Fruit fly (Drosophila melanogaster) whole organism, pupa: Measurements from ENCODE around the gene CG9356.

ENCODE experiments used
- CG10348 ChIP-seq: fragments of 200-800 bp; sonication (Bioruptor generic); IDR thresholded peaks from 2 replicates; pipeline ENCODE4 v1.3.6; 2022; ENCODE audit warnings: missing biosample characterization, missing genetic modification characterization
- CG12605 ChIP-seq: fragments of 200-800 bp; sonication (Bioruptor generic); IDR thresholded peaks from 2 replicates; pipeline ENCODE4 v1.3.6; 2022; ENCODE audit warnings: missing biosample characterization, missing genetic modification characterization
- CG13204 ChIP-seq: fragments of 200-800 bp; sonication (Bioruptor generic); optimal IDR thresholded peaks from 2 replicates; lab custom pipeline; 2018; ENCODE audit warnings: missing biosample characterization, mild to moderate bottlenecking, missing genetic modification characterization, moderate library complexity
- CG14655 ChIP-seq: fragments of 200-800 bp; sonication (Bioruptor generic); optimal IDR thresholded peaks from 3 replicates; lab custom pipeline; 2017; ENCODE audit warnings: mild to moderate bottlenecking, missing biosample characterization, missing genetic modification reagents, missing genetic modification characterization
- CG15710 ChIP-seq: fragments of 200-800 bp; sonication (Bioruptor generic); optimal IDR thresholded peaks from 2 replicates; lab custom pipeline; 2018; ENCODE audit warnings: missing biosample characterization, mild to moderate bottlenecking, missing genetic modification characterization, moderate library complexity
- CG17806 ChIP-seq: fragments of 200-800 bp; sonication (Bioruptor generic); optimal IDR thresholded peaks from 2 replicates; lab custom pipeline; 2018; ENCODE audit warnings: missing biosample characterization, mild to moderate bottlenecking, missing genetic modification characterization, moderate library complexity
- CG32121 ChIP-seq: fragments of 200-800 bp; sonication (Bioruptor generic); IDR thresholded peaks from 2 replicates; pipeline ENCODE4 v1.3.6; 2022; ENCODE audit warnings: missing biosample characterization, missing genetic modification characterization
- CG34367 ChIP-seq: fragments of 200-800 bp; sonication (Bioruptor generic); optimal IDR thresholded peaks from 2 replicates; lab custom pipeline; 2018; ENCODE audit warnings: missing biosample characterization, mild to moderate bottlenecking, missing genetic modification characterization
- CG4496 ChIP-seq: fragments of 200-800 bp; sonication (Bioruptor generic); IDR thresholded peaks from 3 replicates; pipeline ENCODE4 v1.3.6; 2022; ENCODE audit warnings: missing biosample characterization, missing genetic modification characterization
- CG8159 ChIP-seq: fragments of 200-800 bp; sonication (Bioruptor generic); optimal IDR thresholded peaks from 3 replicates; lab custom pipeline; 2018; ENCODE audit warnings: missing biosample characterization, mild to moderate bottlenecking, missing genetic modification characterization, moderate library complexity
- CG8301 ChIP-seq: fragments of 200-800 bp; sonication (Bioruptor generic); optimal IDR thresholded peaks from 2 replicates; lab custom pipeline; 2018; ENCODE audit warnings: missing biosample characterization, mild to moderate bottlenecking, missing genetic modification characterization
- CG9948 ChIP-seq: fragments of 200-800 bp; sonication (Bioruptor generic); optimal IDR thresholded peaks from 2 replicates; lab custom pipeline; 2018; ENCODE audit warnings: missing biosample characterization, mild to moderate bottlenecking, missing genetic modification characterization, moderate library complexity
- D1 ChIP-seq: fragments of 200-800 bp; sonication (Bioruptor generic); optimal IDR thresholded peaks from 2 replicates; lab custom pipeline; 2018; ENCODE audit warnings: missing biosample characterization, mild to moderate bottlenecking, missing genetic modification characterization, moderate library complexity
- EcR ChIP-seq: fragments of 200-800 bp; sonication (Bioruptor generic); optimal IDR thresholded peaks from 3 replicates; lab custom pipeline; 2019; ENCODE audit warnings: missing biosample characterization, missing genetic modification characterization, mild to moderate bottlenecking, moderate library complexity, missing genetic modification reagents
- Ets98B ChIP-seq: fragments of 200-800 bp; sonication (Bioruptor generic); IDR thresholded peaks from 2 replicates; pipeline ENCODE4 v1.3.6; 2022; ENCODE audit warnings: missing biosample characterization, missing genetic modification characterization
- Pif1A ChIP-seq: fragments of 200-800 bp; sonication (Bioruptor generic); optimal IDR thresholded peaks from 3 replicates; lab custom pipeline; 2016; ENCODE audit warnings: missing biosample characterization, missing genetic modification characterization
- Pif1B ChIP-seq: fragments of 200-800 bp; sonication (Bioruptor generic); optimal IDR thresholded peaks from 3 replicates; lab custom pipeline; 2016; ENCODE audit warnings: missing biosample characterization, missing genetic modification characterization
- Snoo ChIP-seq: fragments of 200-800 bp; sonication (Bioruptor generic); optimal IDR thresholded peaks from 3 replicates; lab custom pipeline; 2017; ENCODE audit warnings: missing biosample characterization, mild to moderate bottlenecking, missing genetic modification characterization, inconsistent platforms
- fd96Ca ChIP-seq: fragments of 200-800 bp; sonication (Bioruptor generic); IDR thresholded peaks from 3 replicates; pipeline ENCODE4 v1.3.6; 2022; ENCODE audit warnings: missing biosample characterization, missing genetic modification characterization
- gl ChIP-seq: fragments of 200-800 bp; sonication (Bioruptor generic); optimal IDR thresholded peaks from 2 replicates; lab custom pipeline; 2018; ENCODE audit warnings: missing biosample characterization, mild to moderate bottlenecking, missing genetic modification characterization
- rn ChIP-seq: fragments of 200-800 bp; sonication (Bioruptor generic); IDR thresholded peaks from 2 replicates; pipeline ENCODE4 v1.3.6; 2022; ENCODE audit warnings: missing biosample characterization, missing genetic modification characterization

The CG9356 gene

DNA sequence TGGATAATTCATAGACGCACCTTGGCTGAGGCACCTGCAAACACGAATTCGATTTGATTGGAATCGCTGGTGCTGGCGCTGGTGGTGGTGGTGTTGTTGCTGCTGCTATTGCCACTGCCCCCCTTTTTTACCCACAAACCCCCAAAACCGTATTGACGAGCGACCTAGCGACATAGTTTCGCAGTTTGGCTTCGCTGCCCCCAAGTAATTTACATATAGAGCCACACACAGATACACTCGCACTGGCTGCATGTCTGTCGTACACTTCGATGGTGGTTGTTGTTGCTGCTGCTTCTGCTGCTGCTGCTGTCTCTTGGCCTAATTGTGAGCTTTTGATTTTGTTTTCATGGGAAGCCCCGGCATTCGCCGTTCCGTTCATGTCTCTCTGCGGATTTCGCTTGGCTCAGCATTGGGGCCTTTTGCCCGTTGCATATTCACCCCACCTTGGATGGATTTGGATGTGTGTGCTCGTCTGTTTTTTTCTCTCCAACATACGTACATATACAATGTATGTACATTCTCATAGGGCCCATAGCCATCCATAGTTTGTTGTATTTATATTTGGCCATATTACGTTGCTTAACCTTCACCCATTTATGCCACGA lies 20.1 kb upstream of the CG9356 start:
- TF ChIP-seq CG17806 (no peak), CG32121 (0 out of 2 replicates have a peak, but pooled peaks have one; percentile 32), gl (tag; lab: Kevin White, UChicago) (no peak), fd96Ca (0 out of 3 replicates have a peak, but pooled peaks have one; percentile 9)
- TF ChIP-seq, all 21 proteins: peak for 2

DNA sequence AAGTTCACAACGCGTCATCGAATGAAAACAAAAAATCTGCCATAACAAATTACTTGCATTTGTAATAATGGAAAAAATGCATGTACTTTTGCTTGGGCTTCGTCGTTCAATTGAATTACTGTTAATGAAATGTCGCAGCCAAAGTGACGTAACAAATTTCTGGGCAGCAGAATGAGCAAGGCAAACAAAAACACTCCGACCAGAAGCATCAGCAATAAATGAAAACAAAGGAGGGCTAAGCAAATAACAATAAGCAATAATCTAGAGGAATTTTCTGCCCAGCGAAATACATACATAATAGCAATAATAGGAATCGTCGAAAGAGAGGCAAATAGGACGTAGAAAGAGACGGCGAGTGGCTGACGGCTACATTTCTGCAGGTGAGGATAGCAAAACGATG lies 18.3 kb upstream of the CG9356 start:
- TF ChIP-seq CG4496 (GFP tag; lab: Robert Waterston, UW) (no peak), rn (no peak), Snoo (tag; lab: Kevin White, UChicago) (no peak), CG12605 (GFP tag; lab: Robert Waterston, UW) (no peak), CG10348 (GFP tag; lab: Robert Waterston, UW) (no peak)

DNA sequence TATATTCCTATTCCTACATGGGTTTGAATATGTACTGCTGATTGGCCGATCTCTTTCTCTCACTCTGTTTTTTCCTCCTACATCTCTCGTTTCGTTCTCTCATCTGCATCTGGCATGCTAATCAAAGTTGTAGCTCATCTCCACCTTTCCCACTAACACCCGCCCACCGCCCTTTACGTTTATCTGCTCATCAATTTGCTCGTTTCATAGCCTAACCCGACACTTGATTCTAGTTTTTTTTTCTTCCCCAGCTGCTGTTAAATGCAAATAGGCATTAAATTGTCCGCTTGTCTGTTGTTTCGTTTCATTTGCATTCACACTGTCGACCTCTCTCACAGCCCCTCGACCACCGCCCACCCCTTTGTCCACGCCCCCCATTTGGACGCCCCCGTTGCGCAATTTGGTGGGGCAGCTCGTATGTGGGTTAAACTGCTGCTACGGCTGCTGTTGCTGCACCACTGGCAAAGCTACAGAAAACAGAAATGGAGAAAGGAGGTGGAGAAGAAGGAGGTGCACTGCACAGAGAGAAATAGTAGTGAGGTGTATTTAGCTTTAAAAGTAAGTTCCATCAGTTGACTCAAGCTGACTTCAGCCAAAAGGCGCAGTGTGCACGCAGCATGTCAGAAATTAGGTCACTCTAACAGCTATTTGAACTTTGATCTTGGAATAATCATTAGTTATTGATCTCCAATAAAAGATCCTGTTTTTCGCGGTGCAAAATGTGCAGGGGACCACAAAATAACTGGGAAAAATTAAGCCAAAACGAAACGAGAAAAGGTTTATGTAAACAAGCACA lies 16.6 kb upstream of the CG9356 start:
- TF ChIP-seq CG8159 (tag; lab: Kevin White, UChicago) (peak; percentile 46), EcR (GFP tag; lab: Kevin White, UChicago) (no peak), Snoo (tag; lab: Kevin White, UChicago) (no peak), Ets98B (peak; percentile 65; the same call in 1 of the 2 replicates), CG13204 (GFP tag; lab: Kevin White, UChicago) (no peak), CG9948 (tag; lab: Kevin White, UChicago) (peak; percentile 33), CG4496 (GFP tag; lab: Robert Waterston, UW) (peak; percentile 81), CG10348 (GFP tag; lab: Robert Waterston, UW) (peak; percentile 50; the same call in 1 of the 2 replicates), CG14655 (GFP tag; lab: Kevin White, UChicago) (peak; percentile 46), Pif1B (GFP tag; lab: Kevin White, UChicago) (peak; percentile 2), CG8301 (tag; lab: Kevin White, UChicago) (peak; percentile 46), CG15710 (no peak), rn (no peak), fd96Ca (peak; percentile 76), CG17806 (peak; percentile 12), CG34367 (tag; lab: Kevin White, UChicago) (no peak), CG32121 (peak; percentile 76)
- TF ChIP-seq, all 21 proteins: peak for 11

DNA sequence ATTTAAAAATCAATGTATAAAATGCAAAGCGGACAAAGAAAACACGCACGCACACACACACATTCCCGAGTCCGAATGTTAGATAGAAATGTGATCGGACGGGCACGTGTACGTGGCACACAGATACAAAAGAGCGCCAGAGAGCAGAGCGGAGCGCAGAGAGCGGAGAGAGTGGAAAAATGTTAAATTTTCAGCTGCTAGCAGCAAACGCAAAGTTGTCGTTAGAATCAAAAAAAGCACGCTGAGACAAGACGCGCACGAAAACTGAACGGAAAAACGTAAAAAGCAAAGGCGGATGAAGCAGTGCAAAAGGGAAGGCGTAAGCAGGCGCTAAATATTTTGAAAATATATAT lies 15.2 kb upstream of the CG9356 start:
- TF ChIP-seq CG10348 (GFP tag; lab: Robert Waterston, UW): no peak
- no peak for TF ChIP-seq CG4496 (GFP tag; lab: Robert Waterston, UW)
- TF ChIP-seq CG14655 (GFP tag; lab: Kevin White, UChicago): no peak
- no peak for TF ChIP-seq fd96Ca
- no peak for TF ChIP-seq CG15710
- peak; percentile 8 for TF ChIP-seq CG13204 (GFP tag; lab: Kevin White, UChicago)
- no peak for TF ChIP-seq Snoo (tag; lab: Kevin White, UChicago)
- TF ChIP-seq CG32121: no peak
- TF ChIP-seq Ets98B: no peak
- TF ChIP-seq Pif1A (GFP tag; lab: Kevin White, UChicago): peak; percentile 34
- no peak for TF ChIP-seq D1 (tag; lab: Kevin White, UChicago)
- no peak for TF ChIP-seq CG8159 (tag; lab: Kevin White, UChicago)
- peak; percentile 2 for TF ChIP-seq Pif1B (GFP tag; lab: Kevin White, UChicago)
- TF ChIP-seq CG9948 (tag; lab: Kevin White, UChicago): no peak
- no peak for TF ChIP-seq CG8301 (tag; lab: Kevin White, UChicago)
- TF ChIP-seq gl (tag; lab: Kevin White, UChicago): no peak
- TF ChIP-seq EcR (GFP tag; lab: Kevin White, UChicago): no peak
- no peak for TF ChIP-seq CG34367 (tag; lab: Kevin White, UChicago)
- TF ChIP-seq rn: no peak
- TF ChIP-seq CG12605 (GFP tag; lab: Robert Waterston, UW): no peak
- no peak for TF ChIP-seq CG17806
- TF ChIP-seq, all 21 proteins: peak for 3

DNA sequence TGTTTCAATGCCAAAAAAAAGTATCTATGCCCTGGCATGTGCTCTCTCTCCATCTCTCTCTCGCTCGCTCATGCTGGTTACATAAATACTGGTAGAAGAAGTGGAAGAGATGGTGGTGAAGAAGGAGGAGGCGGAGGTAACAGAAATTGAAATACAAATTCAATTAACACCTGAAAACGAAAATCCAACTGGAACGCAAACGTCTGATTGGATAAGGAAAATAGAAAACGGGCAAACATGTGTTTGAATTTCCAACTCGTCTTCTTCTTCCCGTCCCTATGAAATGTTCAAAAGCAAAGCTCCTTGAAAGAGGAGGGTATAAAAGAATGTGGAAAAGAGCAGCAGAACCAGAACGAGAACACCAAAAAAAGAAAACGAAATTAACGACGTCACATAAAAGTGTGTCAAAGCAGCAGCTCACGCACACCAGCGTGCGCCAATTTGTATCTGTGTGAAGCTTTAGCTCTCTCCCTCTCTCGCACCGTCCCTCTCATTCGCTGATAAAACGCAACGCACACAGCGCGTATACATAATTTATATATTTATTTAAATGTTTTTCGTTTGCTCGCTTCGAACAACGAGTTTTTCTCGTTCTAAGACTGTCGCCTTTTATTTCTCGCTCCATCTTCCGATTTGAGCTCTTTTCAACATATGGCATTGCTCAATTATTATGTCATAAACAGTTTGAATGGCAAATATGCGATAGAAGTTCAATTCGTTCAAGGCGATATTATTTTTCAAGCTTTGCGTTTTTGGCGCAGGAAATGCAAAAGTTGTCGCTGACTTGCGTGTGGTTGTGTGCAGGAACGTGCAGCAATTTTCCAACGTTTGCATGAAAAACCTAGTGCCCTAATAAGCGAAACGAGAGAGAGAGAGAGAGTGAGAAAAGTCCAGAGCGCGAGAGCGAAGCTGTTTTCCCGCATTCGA lies 14.6 kb upstream of the CG9356 start:
- TF ChIP-seq Snoo (tag; lab: Kevin White, UChicago) (no peak), gl (tag; lab: Kevin White, UChicago) (no peak), Pif1A (GFP tag; lab: Kevin White, UChicago) (no peak), CG4496 (GFP tag; lab: Robert Waterston, UW) (no peak), Pif1B (GFP tag; lab: Kevin White, UChicago) (no peak), CG8159 (tag; lab: Kevin White, UChicago) (no peak), CG9948 (tag; lab: Kevin White, UChicago) (no peak), Ets98B (no peak), CG14655 (GFP tag; lab: Kevin White, UChicago) (no peak), CG13204 (GFP tag; lab: Kevin White, UChicago) (no peak), CG10348 (GFP tag; lab: Robert Waterston, UW) (no peak), EcR (GFP tag; lab: Kevin White, UChicago) (no peak), D1 (tag; lab: Kevin White, UChicago) (no peak), CG8301 (tag; lab: Kevin White, UChicago) (no peak), rn (no peak), CG34367 (tag; lab: Kevin White, UChicago) (no peak), CG12605 (GFP tag; lab: Robert Waterston, UW) (no peak)
